Worm (Caenorhabditis elegans): ENCODE measurements around the gene T04G9.6.

- TF ChIP-seq zfp-3 (GFP tag; conservative IDR thresholded peaks at IDR 0.05) (no peak), nhr-76 (tag; optimal IDR thresholded peaks at IDR 0.05) (no peak), nhr-41 (GFP tag; IDR thresholded peaks at IDR 0.05) (no peak), nhr-237 (tag; optimal IDR thresholded peaks at IDR 0.05) (no peak), lin-13 (GFP tag; optimal IDR thresholded peaks at IDR 0.05) (no peak), lim-7 (GFP tag; IDR thresholded peaks at IDR 0.05) (no peak), nhr-28 (tag; optimal IDR thresholded peaks at IDR 0.05) (no peak), daf-12 (tag; optimal IDR thresholded peaks at IDR 0.05) (no peak), ztf-7 (tag; optimal IDR thresholded peaks at IDR 0.05) (no peak), F49E8.2 (tag; optimal IDR thresholded peaks at IDR 0.05; ENCODE audit: borderline replicate concordance) (no peak), lin-38 (GFP tag; IDR thresholded peaks at IDR 0.05) (no peak), ama-1 (optimal IDR thresholded peaks at IDR 0.05) (no peak)
Observed at ce11 chrX:780027-780426, 4.7 kb downstream of the T04G9.6 start.

Measured in whole organism, L4 larva.